Worm (Caenorhabditis elegans) whole organism, mixed stage, embryonic: ENCODE measurements around the gene cup-16.

Source experiments
- M03D4.4 ChIP-seq: sonication (generic microtip); optimal IDR thresholded peaks from 2 replicates; lab custom pipeline; 2017; ENCODE audit warnings: mild to moderate bottlenecking, missing genetic modification characterization, missing compliant biosample characterization
- bed-3 ChIP-seq: fragments of 200-800 bp; sonication (Bioruptor generic); optimal IDR thresholded peaks from 3 replicates; lab custom pipeline; 2018; ENCODE audit warnings: mild to moderate bottlenecking, missing genetic modification characterization, moderate library complexity, missing compliant biosample characterization
- blmp-1 ChIP-seq: fragments of 150-350 bp; optimal IDR thresholded peaks from 2 replicates; lab custom pipeline; 2014; ENCODE audit warnings: missing biosample characterization, missing genetic modification characterization
- ceh-43 ChIP-seq: fragments of 200-800 bp; sonication (Bioruptor generic); optimal IDR thresholded peaks from 2 replicates; lab custom pipeline; 2018; ENCODE audit warnings: mild to moderate bottlenecking, missing genetic modification characterization, moderate library complexity, missing compliant biosample characterization
- ces-1 ChIP-seq: fragments of 150-350 bp; optimal IDR thresholded peaks from 2 replicates; lab custom pipeline; 2014; ENCODE audit warnings: missing biosample characterization, missing genetic modification reagents, missing genetic modification characterization
- cnd-1 ChIP-seq: fragments of 200-800 bp; sonication (Bioruptor generic); optimal IDR thresholded peaks from 2 replicates; lab custom pipeline; 2018; ENCODE audit warnings: mild to moderate bottlenecking, missing genetic modification characterization, missing compliant biosample characterization
- drap-1 ChIP-seq: fragments of 200-800 bp; sonication (Bioruptor generic); optimal IDR thresholded peaks from 3 replicates; lab custom pipeline; 2018; ENCODE audit warnings: mild to moderate bottlenecking, missing genetic modification characterization, missing compliant biosample characterization
- elt-1 ChIP-seq: sonication (generic microtip); optimal IDR thresholded peaks from 2 replicates; lab custom pipeline; 2017; ENCODE audit warnings: missing genetic modification characterization, mild to moderate bottlenecking, missing compliant biosample characterization, antibody characterized with exemption, moderate library complexity, borderline replicate concordance; ENCODE audit not compliant: insufficient read depth
- elt-3 ChIP-seq: fragments of 150-350 bp; optimal IDR thresholded peaks from 2 replicates; lab custom pipeline; 2014; ENCODE audit warnings: missing biosample characterization, missing genetic modification characterization
- flh-1 ChIP-seq: fragments of 200-800 bp; sonication (Bioruptor generic); optimal IDR thresholded peaks from 2 replicates; lab custom pipeline; 2018; ENCODE audit warnings: mild to moderate bottlenecking, missing genetic modification characterization, moderate library complexity, missing compliant biosample characterization
- ham-2 ChIP-seq: fragments of 200-800 bp; sonication (Bioruptor generic); optimal IDR thresholded peaks from 2 replicates; lab custom pipeline; 2018; ENCODE audit warnings: mild to moderate bottlenecking, missing genetic modification characterization, missing compliant biosample characterization
- hlh-1 ChIP-seq: fragments of 150-350 bp; optimal IDR thresholded peaks from 2 replicates; lab custom pipeline; 2014; ENCODE audit warnings: missing biosample characterization, missing genetic modification reagents, missing genetic modification characterization
- lin-13 ChIP-seq: fragments of 150-350 bp; optimal IDR thresholded peaks from 2 replicates; lab custom pipeline; 2014; ENCODE audit warnings: missing biosample characterization, missing genetic modification characterization
- lin-32 ChIP-seq: fragments of 200-800 bp; sonication (Bioruptor generic); optimal IDR thresholded peaks from 2 replicates; lab custom pipeline; 2018; ENCODE audit warnings: mild to moderate bottlenecking, missing genetic modification characterization, missing compliant biosample characterization
- lsy-2 ChIP-seq: fragments of 150-350 bp; optimal IDR thresholded peaks from 2 replicates; lab custom pipeline; 2014; ENCODE audit warnings: missing biosample characterization, missing genetic modification characterization
- mep-1 ChIP-seq: fragments of 150-350 bp; optimal IDR thresholded peaks from 2 replicates; lab custom pipeline; 2017; ENCODE audit warnings: missing biosample characterization, missing genetic modification reagents, missing genetic modification characterization, inconsistent platforms
- nhr-12 ChIP-seq: fragments of 150-350 bp; optimal IDR thresholded peaks from 2 replicates; lab custom pipeline; 2014; ENCODE audit warnings: missing biosample characterization, missing genetic modification characterization
- nhr-2 ChIP-seq: fragments of 150-350 bp; optimal IDR thresholded peaks from 2 replicates; lab custom pipeline; 2014; ENCODE audit warnings: missing biosample characterization, missing genetic modification characterization
- nhr-237 ChIP-seq: fragments of 150-350 bp; optimal IDR thresholded peaks from 2 replicates; lab custom pipeline; 2014; ENCODE audit warnings: missing biosample characterization, missing genetic modification characterization
- nhr-28 ChIP-seq: fragments of 150-350 bp; optimal IDR thresholded peaks from 2 replicates; lab custom pipeline; 2014; ENCODE audit warnings: missing biosample characterization, missing genetic modification characterization
- nhr-76 ChIP-seq: sonication (generic microtip); optimal IDR thresholded peaks from 2 replicates; lab custom pipeline; 2017; ENCODE audit warnings: missing biosample characterization, missing genetic modification characterization
- tbx-8 ChIP-seq: fragments of 200-800 bp; sonication (Bioruptor generic); optimal IDR thresholded peaks from 2 replicates; lab custom pipeline; 2018; ENCODE audit warnings: mild to moderate bottlenecking, missing genetic modification characterization, moderate library complexity, missing compliant biosample characterization
- unc-120 ChIP-seq: sonication (generic microtip); optimal IDR thresholded peaks from 2 replicates; lab custom pipeline; 2017; ENCODE audit warnings: missing genetic modification characterization, missing compliant biosample characterization; ENCODE audit not compliant: poor library complexity, severe bottlenecking
- unc-62 ChIP-seq: fragments of 150-350 bp; optimal IDR thresholded peaks from 2 replicates; lab custom pipeline; 2014; ENCODE audit warnings: missing biosample characterization, missing genetic modification reagents, missing genetic modification characterization
- zip-8 ChIP-seq: fragments of 150-350 bp; optimal IDR thresholded peaks from 2 replicates; lab custom pipeline; 2014; ENCODE audit warnings: missing biosample characterization, missing genetic modification characterization
- ztf-11 ChIP-seq: fragments of 150-350 bp; optimal IDR thresholded peaks from 2 replicates; lab custom pipeline; 2014; ENCODE audit warnings: missing biosample characterization, missing genetic modification characterization

Gene cup-16

ce11 chrII:8703729-8704128 lies 3.2 kb upstream of the cup-16 start, which contains the start of gene ceh-7:
Gene ceh-7, minus strand, starts transcription at chrII:8703829.
- TF ChIP-seq lin-32 (GFP tag; lab: Kevin White, UChicago) = no peak
- no peak for TF ChIP-seq nhr-28 (tag; lab: Kevin White, UChicago)
- no peak for TF ChIP-seq ztf-11
- no peak for TF ChIP-seq blmp-1 (tag; lab: Kevin White, UChicago)
- no peak for TF ChIP-seq drap-1 (GFP tag; lab: Kevin White, UChicago)
- TF ChIP-seq elt-3 = no peak

- TF ChIP-seq unc-62 (GFP tag; lab: Kevin White, UChicago) = no peak
- no peak for TF ChIP-seq nhr-12 (tag; lab: Kevin White, UChicago)
- no peak for TF ChIP-seq nhr-2
- TF ChIP-seq tbx-8 (GFP tag; lab: Kevin White, UChicago) = no peak
- no peak for TF ChIP-seq cnd-1 (tag; lab: Kevin White, UChicago)
- TF ChIP-seq bed-3 (GFP tag; lab: Kevin White, UChicago) = no peak
- no peak for TF ChIP-seq nhr-237 (tag; lab: Kevin White, UChicago)
- TF ChIP-seq M03D4.4 (tag; lab: Kevin White, UChicago) = no peak
- no peak for TF ChIP-seq ham-2 (GFP tag; lab: Kevin White, UChicago)
- no peak for TF ChIP-seq ces-1
- no peak for TF ChIP-seq ceh-43 (GFP tag; lab: Kevin White, UChicago)
- no peak for TF ChIP-seq blmp-1 (tag; lab: Kevin White, UChicago)
- TF ChIP-seq ztf-11 = no peak
- TF ChIP-seq flh-1 (GFP tag; lab: Kevin White, UChicago) = no peak
- TF ChIP-seq mep-1 (tag; lab: Kevin White, UChicago) = no peak
- no peak for TF ChIP-seq zip-8
- no peak for TF ChIP-seq lin-32 (GFP tag; lab: Kevin White, UChicago)
- no peak for TF ChIP-seq drap-1 (GFP tag; lab: Kevin White, UChicago)
These were observed 2.5 kb upstream of the cup-16 start, which contains the start of gene prx-5 for ce11 chrII:8704413-8704874. Gene prx-5, plus strand, starts transcription at chrII:8704824.

ce11 chrII:8710317-8710716 lies 3.4 kb downstream of the cup-16 start, which contains the start of gene srg-15:
Gene srg-15, minus strand, starts transcription at chrII:8710417.
- TF ChIP-seq cnd-1 (tag; lab: Kevin White, UChicago) = no peak
- TF ChIP-seq lsy-2 (tag; lab: Kevin White, UChicago) = no peak
- TF ChIP-seq, all 35 proteins: peak for 0

DNA sequence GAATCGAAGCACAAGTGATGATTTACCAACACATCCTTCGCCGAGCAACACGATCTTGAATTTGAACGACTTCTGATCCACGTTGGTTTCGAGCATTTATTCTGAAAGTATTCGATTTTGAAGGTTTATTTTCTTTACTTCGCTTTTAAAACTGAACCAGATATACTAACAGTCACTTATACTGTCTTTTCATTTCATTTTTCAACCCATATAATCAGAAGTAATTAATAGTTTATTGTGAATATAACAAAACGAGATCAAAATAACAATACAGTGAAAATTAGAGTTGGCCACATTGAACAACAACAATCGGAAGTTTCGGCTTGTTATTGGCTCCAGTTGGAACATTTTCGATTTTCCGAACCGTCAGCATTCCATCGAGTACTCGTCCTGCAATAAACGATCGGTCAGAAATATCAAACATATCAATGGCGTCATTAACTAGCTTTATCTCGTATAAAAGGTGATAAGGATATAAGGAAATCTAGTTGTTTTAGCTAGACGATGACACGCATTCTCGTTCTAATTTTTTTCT lies 8.0 kb downstream of the cup-16 start, which contains the start of the genes rab-21 and T01B7.13:
Gene rab-21, minus strand, starts transcription at position 101 of the 535 bp plus-strand sequence.
Gene T01B7.13, plus strand, starts transcription at position 485 of the 535 bp plus-strand sequence.
- TF ChIP-seq nhr-28 (tag; lab: Kevin White, UChicago) (no peak), nhr-76 (tag; lab: Kevin White, UChicago) (no peak)

- TF ChIP-seq lsy-2 (tag; lab: Kevin White, UChicago) = peak; percentile 49
- no peak for TF ChIP-seq nhr-237 (tag; lab: Kevin White, UChicago)
- peak; percentile 34 for TF ChIP-seq unc-120 (tag; lab: Kevin White, UChicago)
- peak; percentile 47 for TF ChIP-seq elt-1
- TF ChIP-seq mep-1 (tag; lab: Kevin White, UChicago) = peak; percentile 81
- TF ChIP-seq hlh-1 (tag; lab: Kevin White, UChicago) = peak; percentile 17
- TF ChIP-seq drap-1 (GFP tag; lab: Kevin White, UChicago) = no peak
- TF ChIP-seq bed-3 (GFP tag; lab: Kevin White, UChicago) = no peak
- no peak for TF ChIP-seq lin-13 (tag; lab: Kevin White, UChicago)
- TF ChIP-seq M03D4.4 (tag; lab: Kevin White, UChicago) = peak; percentile 43
- TF ChIP-seq ham-2 (GFP tag; lab: Kevin White, UChicago) = peak; percentile 34
- TF ChIP-seq ceh-43 (GFP tag; lab: Kevin White, UChicago) = peak; percentile 48
- TF ChIP-seq ces-1 = peak; percentile 62
- peak; percentile 31 for TF ChIP-seq cnd-1 (tag; lab: Kevin White, UChicago)
These were observed 9.4 kb downstream of the cup-16 start, which contains the start of the genes cyn-11 and T01B7.5 for ce11 chrII:8716231-8716878. Gene cyn-11, minus strand, starts transcription at chrII:8716281. Gene T01B7.5, plus strand, starts transcription at chrII:8716828.

DNA sequence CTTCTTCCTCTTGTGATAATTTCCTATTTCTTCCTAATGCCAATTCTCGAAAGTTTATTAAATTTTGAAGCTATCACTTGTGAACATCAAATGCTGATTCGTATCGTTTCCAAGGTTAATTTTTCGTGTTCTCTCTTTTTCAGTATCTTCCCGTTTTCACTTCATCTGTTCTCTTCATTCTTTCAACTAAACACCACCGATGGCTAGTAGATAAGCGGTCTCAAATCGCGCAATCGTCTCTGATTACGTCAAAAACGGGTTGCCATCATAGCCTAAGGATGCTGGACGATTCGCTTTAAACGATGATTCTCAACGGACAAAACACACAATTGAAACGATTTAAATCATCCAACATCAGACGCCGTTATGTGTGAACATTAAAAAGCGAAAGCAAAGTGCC lies 10.6 kb downstream of the cup-16 start:
- TF ChIP-seq elt-1 (peak; percentile 64), mep-1 (tag; lab: Kevin White, UChicago) (no peak)
